Worm (Caenorhabditis elegans): ENCODE results near the gene D1054.10.

- TF ChIP-seq pha-4 (tag; optimal IDR thresholded peaks at IDR 0.05) (no peak), ceh-14 (tag; optimal IDR thresholded peaks at IDR 0.05) (no peak), nhr-11 (tag; optimal IDR thresholded peaks at IDR 0.05) (no peak), pqm-1 (tag; optimal IDR thresholded peaks at IDR 0.05) (no peak), ceh-31 (tag; optimal IDR thresholded peaks at IDR 0.05) (no peak), ama-1 (optimal IDR thresholded peaks at IDR 0.05) (no peak), dmd-4 (tag; optimal IDR thresholded peaks at IDR 0.05; ENCODE audit: borderline replicate concordance) (no peak), hlh-8 (tag; optimal IDR thresholded peaks at IDR 0.05) (no peak), ceh-48 (tag; optimal IDR thresholded peaks at IDR 0.05) (no peak), pat-9 (tag; optimal IDR thresholded peaks at IDR 0.05) (no peak), pag-3 (tag; optimal IDR thresholded peaks at IDR 0.05; ENCODE audit: borderline replicate concordance) (no peak), fkh-6 (tag; optimal IDR thresholded peaks at IDR 0.05) (no peak), Y22D7AL.16 (tag; optimal IDR thresholded peaks at IDR 0.05) (no peak), pax-1 (tag; optimal IDR thresholded peaks at IDR 0.05) (no peak)
These were observed 13.3 kb upstream of the D1054.10 start, which contains the start of gene prp-38 for ce11 chrV:10805934-10806333.
